Worm (Caenorhabditis elegans): ENCODE data around the gene srh-243.

srh-243 gene

ce11 chrV:2848290-2848937 is 21.8 kb upstream of the srh-243 start, which contains the start of gene srj-49 (continued):
- TF ChIP-seq Y5F2A.4 (GFP tag; optimal IDR thresholded peaks at IDR 0.05): no peak
- TF ChIP-seq nhr-10 (tag; optimal IDR thresholded peaks at IDR 0.05): no peak
- TF ChIP-seq mdl-1 (tag; optimal IDR thresholded peaks at IDR 0.05): no peak
- no peak for TF ChIP-seq ceh-62 (tag; optimal IDR thresholded peaks at IDR 0.05)
- no peak for TF ChIP-seq zfp-2 (tag; optimal IDR thresholded peaks at IDR 0.05)
- peak; percentile 74 for TF ChIP-seq pqm-1 (tag; optimal IDR thresholded peaks at IDR 0.05)
- no peak for TF ChIP-seq aly-2 (tag; optimal IDR thresholded peaks at IDR 0.05)
- no peak for TF ChIP-seq ceh-32 (tag; optimal IDR thresholded peaks at IDR 0.05; ENCODE audit: poor library complexity)
- TF ChIP-seq sdz-12 (GFP tag; optimal IDR thresholded peaks at IDR 0.05): no peak
- no peak for TF ChIP-seq fkh-10 (GFP tag; optimal IDR thresholded peaks at IDR 0.05)
- no peak for TF ChIP-seq unc-130 (GFP tag; optimal IDR thresholded peaks at IDR 0.05)

- TF ChIP-seq daf-16 (GFP tag; optimal IDR thresholded peaks at IDR 0.05) (no peak), daf-16 (tag; optimal IDR thresholded peaks at IDR 0.05) (peak; percentile 45), nhr-28 (tag; optimal IDR thresholded peaks at IDR 0.05) (peak; percentile 84), lin-29 (GFP tag; IDR thresholded peaks at IDR 0.05) (no peak), ctbp-1 (GFP tag; IDR thresholded peaks at IDR 0.05) (no peak), egl-43 (GFP tag; IDR thresholded peaks at IDR 0.05) (no peak), unc-39 (tag; optimal IDR thresholded peaks at IDR 0.05) (no peak), nhr-42 (GFP tag; IDR thresholded peaks at IDR 0.05) (no peak), dmd-6 (GFP tag; IDR thresholded peaks at IDR 0.05) (peak; percentile 90), php-3 (GFP tag; IDR thresholded peaks at IDR 0.05) (peak; percentile 70), pqm-1 (tag; optimal IDR thresholded peaks at IDR 0.05) (peak; percentile 43), Y5F2A.4 (GFP tag; optimal IDR thresholded peaks at IDR 0.05) (no peak), lim-7 (GFP tag; IDR thresholded peaks at IDR 0.05) (no peak)
Observed at ce11 chrV:2849071-2849470, 21.2 kb upstream of the srh-243 start, which contains the start of gene ugt-53. ugt-53 (plus strand) TSS chrV:2849343.

- no peak for TF ChIP-seq dpl-1 (GFP tag; optimal IDR thresholded peaks at IDR 0.05)
- no peak for TF ChIP-seq lim-7 (GFP tag; IDR thresholded peaks at IDR 0.05)
- no peak for TF ChIP-seq lin-38 (GFP tag; IDR thresholded peaks at IDR 0.05)
- TF ChIP-seq Y5F2A.4 (GFP tag; optimal IDR thresholded peaks at IDR 0.05): no peak
- no peak for TF ChIP-seq aly-2 (tag; optimal IDR thresholded peaks at IDR 0.05)
Observed at ce11 chrV:2855473-2855872, 14.8 kb upstream of the srh-243 start, which contains the start of gene srj-57. srj-57 (minus strand) TSS chrV:2855573.

- TF ChIP-seq nhr-11 (tag; optimal IDR thresholded peaks at IDR 0.05) (no peak), dve-1 (tag; optimal IDR thresholded peaks at IDR 0.05; ENCODE audit: insufficient read depth) (no peak), zfp-2 (tag; optimal IDR thresholded peaks at IDR 0.05) (no peak), ZK337.2 (GFP tag; IDR thresholded peaks at IDR 0.05) (no peak), rbr-2 (tag; optimal IDR thresholded peaks at IDR 0.05) (no peak), ceh-82 (tag; optimal IDR thresholded peaks at IDR 0.05) (no peak), aha-1 (tag) (no peak), mes-2 (tag; optimal IDR thresholded peaks at IDR 0.05; ENCODE audit: poor library complexity, severe bottlenecking) (no peak), hif-1 (tag; optimal IDR thresholded peaks at IDR 0.05) (no peak), mdt-29 (GFP tag; IDR thresholded peaks at IDR 0.05) (no peak)
Observed at ce11 chrV:2857842-2858241, 12.4 kb upstream of the srh-243 start, which contains the start of gene srj-55. srj-55 (minus strand) TSS chrV:2857942.

- TF ChIP-seq F37D6.2 (tag; optimal IDR thresholded peaks at IDR 0.05) (no peak), nhr-11 (tag; optimal IDR thresholded peaks at IDR 0.05) (no peak), mxl-3 (GFP tag; optimal IDR thresholded peaks at IDR 0.05) (no peak), unc-62 (GFP tag; optimal IDR thresholded peaks at IDR 0.05 in 1 of 2) (peak in 1 of 2 experiments; percentile 74), unc-62 (tag; optimal IDR thresholded peaks at IDR 0.05) (no peak), hif-1 (tag; optimal IDR thresholded peaks at IDR 0.05) (no peak), aha-1 (tag) (no peak), tra-1 (GFP tag; IDR thresholded peaks at IDR 0.05) (no peak)
Observed at ce11 chrV:2859738-2860137, 10.5 kb upstream of the srh-243 start, which contains the start of gene srj-54. srj-54 (minus strand) TSS chrV:2859838.

Measured in whole organism, L4 larva.